Worm (Caenorhabditis elegans) whole organism, L1 larva: ENCODE results near the gene R03G5.6.
A peak's percentile ranks its signal among the peaks of the same experiment; 100 is the strongest.

Experiments
- C04F5.9 ChIP-seq: sonication (generic microtip); optimal IDR thresholded peaks from 2 replicates; lab custom pipeline; 2016; ENCODE audit warnings: missing genetic modification characterization, missing compliant biosample characterization
- C16A3.4 ChIP-seq: fragments of 150-350 bp; optimal IDR thresholded peaks from 2 replicates; lab custom pipeline; 2014; ENCODE audit warnings: missing biosample characterization, missing genetic modification characterization
- C34B4.2 ChIP-seq: sonication (generic microtip); optimal IDR thresholded peaks from 2 replicates; lab custom pipeline; 2017; ENCODE audit warnings: mild to moderate bottlenecking, missing genetic modification characterization, missing compliant biosample characterization
- aha-1 ChIP-seq: fragments of 150-350 bp; optimal IDR thresholded peaks from 2 replicates; lab custom pipeline; 2014; ENCODE audit warnings: missing biosample characterization, missing genetic modification characterization
- alr-1 ChIP-seq: fragments of 200-800 bp; sonication (Bioruptor generic); optimal IDR thresholded peaks from 2 replicates; lab custom pipeline; 2018; ENCODE audit warnings: borderline replicate concordance, mild to moderate bottlenecking, missing genetic modification characterization, missing compliant biosample characterization
- ama-1 ChIP-seq: fragments of 150-350 bp; optimal IDR thresholded peaks from 2 replicates; lab custom pipeline; 2014
- ceh-63 ChIP-seq: fragments of 200-800 bp; sonication (Bioruptor generic); optimal IDR thresholded peaks from 2 replicates; lab custom pipeline; 2018; ENCODE audit warnings: mild to moderate bottlenecking, missing genetic modification characterization, missing compliant biosample characterization
- ceh-82 ChIP-seq, 3 experiments: fragments of 150-350 bp in 1 of 3; sonication (generic microtip) in 2 of 3; optimal IDR thresholded peaks; 2 replicates each; lab custom pipeline; 2014 to 2017; ENCODE audit warnings: missing biosample characterization in 3 of 3, missing genetic modification characterization in 3 of 3
- ceh-90 ChIP-seq: sonication (generic microtip); optimal IDR thresholded peaks from 2 replicates; lab custom pipeline; 2016; ENCODE audit warnings: missing genetic modification characterization, missing compliant biosample characterization
- dpl-1 ChIP-seq, 3 experiments: fragments of 150-350 bp in 2 of 3; sonication (generic microtip) in 1 of 3; optimal IDR thresholded peaks; 2 replicates each; lab custom pipeline; 2014 to 2017; ENCODE audit warnings: missing biosample characterization in 3 of 3, missing genetic modification characterization in 3 of 3, missing genetic modification reagents in 3 of 3
- efl-3 ChIP-seq: fragments of 200-800 bp; sonication (Bioruptor generic); optimal IDR thresholded peaks from 2 replicates; lab custom pipeline; 2018; ENCODE audit warnings: mild to moderate bottlenecking, missing genetic modification characterization, missing compliant biosample characterization
- egl-13 ChIP-seq: sonication (generic microtip); optimal IDR thresholded peaks from 2 replicates; lab custom pipeline; 2016; ENCODE audit warnings: missing genotype, missing genetic modification reagents, missing genetic modification characterization, missing compliant biosample characterization
- egl-27 ChIP-seq, 2 experiments: fragments of 150-350 bp in 1 of 2; sonication (generic microtip); optimal IDR thresholded peaks; 3 replicates each; lab custom pipeline; 2017 to 2018; ENCODE audit warnings: missing biosample characterization in 2 of 2, missing genetic modification characterization in 2 of 2, missing genetic modification reagents in 2 of 2
- ets-5 ChIP-seq: fragments of 200-800 bp; sonication (Bioruptor generic); IDR thresholded peaks from 2 replicates; pipeline ENCODE4 v1.3.6; 2022; ENCODE audit warnings: missing genetic modification characterization, missing compliant biosample characterization
- fkh-8 ChIP-seq: sonication (generic microtip); optimal IDR thresholded peaks from 2 replicates; lab custom pipeline; 2016; ENCODE audit warnings: mild to moderate bottlenecking, missing genetic modification characterization, missing compliant biosample characterization
- fos-1 ChIP-seq: fragments of 150-350 bp; optimal IDR thresholded peaks from 2 replicates; lab custom pipeline; 2014; ENCODE audit warnings: missing biosample characterization, missing genetic modification characterization
- hlh-17 ChIP-seq: fragments of 200-800 bp; sonication (Bioruptor generic); optimal IDR thresholded peaks from 2 replicates; lab custom pipeline; 2018; ENCODE audit warnings: missing genetic modification characterization, mild to moderate bottlenecking, missing compliant biosample characterization, moderate library complexity, borderline replicate concordance
- hlh-4 ChIP-seq: sonication (generic microtip); optimal IDR thresholded peaks from 2 replicates; lab custom pipeline; 2016; ENCODE audit warnings: mild to moderate bottlenecking, missing genetic modification characterization, missing compliant biosample characterization
- isw-1 ChIP-seq: fragments of 200-800 bp; sonication (Bioruptor generic); IDR thresholded peaks from 2 replicates; pipeline ENCODE4 v1.3.6; 2022; ENCODE audit warnings: missing genetic modification characterization, missing compliant biosample characterization
- lin-13 ChIP-seq: fragments of 150-350 bp; optimal IDR thresholded peaks from 2 replicates; lab custom pipeline; 2014; ENCODE audit warnings: missing biosample characterization, missing genetic modification reagents, missing genetic modification characterization
- lin-15B ChIP-seq: fragments of 150-350 bp; sonication (generic microtip); optimal IDR thresholded peaks from 3 replicates; lab custom pipeline; 2014; ENCODE audit warnings: missing biosample characterization, missing genetic modification characterization
- lin-35 ChIP-seq, 2 experiments: fragments of 150-350 bp; optimal IDR thresholded peaks; 2 replicates each; lab custom pipeline; 2014; ENCODE audit warnings: missing biosample characterization in 2 of 2, missing genetic modification characterization in 2 of 2, missing genetic modification reagents in 2 of 2
- lin-39 ChIP-seq: fragments of 150-350 bp; optimal IDR thresholded peaks from 2 replicates; lab custom pipeline; 2014; ENCODE audit warnings: missing biosample characterization, missing genetic modification reagents, missing genetic modification characterization
- mef-2 ChIP-seq: fragments of 150-350 bp; optimal IDR thresholded peaks from 2 replicates; lab custom pipeline; 2014; ENCODE audit warnings: missing biosample characterization, missing genetic modification characterization
- mep-1 ChIP-seq: fragments of 150-350 bp; optimal IDR thresholded peaks from 2 replicates; lab custom pipeline; 2014; ENCODE audit warnings: missing biosample characterization, missing genetic modification characterization
- nhr-11 ChIP-seq: fragments of 150-350 bp; optimal IDR thresholded peaks from 2 replicates; lab custom pipeline; 2014; ENCODE audit warnings: missing biosample characterization, missing genetic modification characterization
- nhr-19 ChIP-seq: fragments of 200-800 bp; sonication (Bioruptor generic); conservative IDR thresholded peaks from 2 replicates; pipeline ENCODE4 v1.3.6; 2022; ENCODE audit warnings: missing genetic modification characterization, missing compliant biosample characterization
- nhr-237 ChIP-seq: fragments of 150-350 bp; optimal IDR thresholded peaks from 2 replicates; lab custom pipeline; 2014; ENCODE audit warnings: missing biosample characterization, missing genetic modification characterization
- nhr-47 ChIP-seq: sonication (generic microtip); optimal IDR thresholded peaks from 2 replicates; lab custom pipeline; 2016; ENCODE audit warnings: mild to moderate bottlenecking, missing genetic modification characterization, moderate library complexity, missing compliant biosample characterization
- nhr-71 ChIP-seq: sonication (generic microtip); optimal IDR thresholded peaks from 2 replicates; lab custom pipeline; 2016; ENCODE audit warnings: mild to moderate bottlenecking, missing genetic modification characterization, moderate library complexity, missing compliant biosample characterization
- nhr-76 ChIP-seq: sonication (generic microtip); optimal IDR thresholded peaks from 2 replicates; lab custom pipeline; 2017; ENCODE audit warnings: missing biosample characterization, missing genetic modification characterization
- nhr-84 ChIP-seq: sonication (generic microtip); optimal IDR thresholded peaks from 2 replicates; lab custom pipeline; 2017; ENCODE audit warnings: missing biosample characterization, missing genetic modification characterization
- nhr-85 ChIP-seq: sonication (generic microtip); peaks from one replicate; lab custom pipeline; 2016; ENCODE audit warnings: missing genetic modification characterization, inconsistent platforms, missing compliant biosample characterization
- pag-3 ChIP-seq: sonication (generic microtip); optimal IDR thresholded peaks from 2 replicates; lab custom pipeline; 2017; ENCODE audit warnings: missing genetic modification characterization, mild to moderate bottlenecking, missing compliant biosample characterization, antibody characterized with exemption, borderline replicate concordance; ENCODE audit not compliant: insufficient read depth
- pax-3 ChIP-seq: fragments of 200-800 bp; sonication (Bioruptor generic); optimal IDR thresholded peaks from 2 replicates; lab custom pipeline; 2018; ENCODE audit warnings: mild to moderate bottlenecking, missing genetic modification characterization, moderate library complexity, missing compliant biosample characterization
- skn-1 ChIP-seq: fragments of 150-350 bp; optimal IDR thresholded peaks from 2 replicates; lab custom pipeline; 2014; ENCODE audit warnings: missing biosample characterization, missing genetic modification characterization
- snpc-4 ChIP-seq: fragments of 150-350 bp; optimal IDR thresholded peaks from 2 replicates; lab custom pipeline; 2014; ENCODE audit warnings: missing biosample characterization, missing genetic modification characterization
- snu-23 ChIP-seq: sonication (generic microtip); optimal IDR thresholded peaks from 2 replicates; lab custom pipeline; 2016; ENCODE audit warnings: missing genetic modification characterization, missing compliant biosample characterization
- sox-4 ChIP-seq: sonication (generic microtip); optimal IDR thresholded peaks from 2 replicates; lab custom pipeline; 2016; ENCODE audit warnings: missing genetic modification characterization, missing compliant biosample characterization
- sptf-1 ChIP-seq: fragments of 150-350 bp; optimal IDR thresholded peaks from 2 replicates; lab custom pipeline; 2014; ENCODE audit warnings: missing biosample characterization, missing genetic modification characterization
- sup-37 ChIP-seq: fragments of 200-800 bp; sonication (Bioruptor generic); optimal IDR thresholded peaks from 2 replicates; lab custom pipeline; 2018; ENCODE audit warnings: mild to moderate bottlenecking, missing genetic modification characterization, missing compliant biosample characterization
- swsn-7 ChIP-seq: sonication (generic microtip); optimal IDR thresholded peaks from 2 replicates; lab custom pipeline; 2016; ENCODE audit warnings: missing genetic modification characterization, missing compliant biosample characterization
- tbx-2 ChIP-seq: sonication (generic microtip); optimal IDR thresholded peaks from 2 replicates; lab custom pipeline; 2016; ENCODE audit warnings: missing genetic modification characterization, missing compliant biosample characterization
- tlp-1 ChIP-seq: fragments of 150-350 bp; optimal IDR thresholded peaks from 2 replicates; lab custom pipeline; 2014; ENCODE audit warnings: missing biosample characterization, missing genetic modification characterization
- unc-130 ChIP-seq: fragments of 150-350 bp; optimal IDR thresholded peaks from 2 replicates; lab custom pipeline; 2017; ENCODE audit warnings: missing biosample characterization, missing genetic modification characterization, inconsistent platforms
- unc-30 ChIP-seq: sonication (generic microtip); optimal IDR thresholded peaks from 2 replicates; lab custom pipeline; 2017; ENCODE audit warnings: missing biosample characterization, missing genetic modification characterization
- unc-98 ChIP-seq: fragments of 200-800 bp; sonication (Bioruptor generic); IDR thresholded peaks from 2 replicates; pipeline ENCODE4 v1.3.6; 2022; ENCODE audit warnings: missing genetic modification characterization, missing compliant biosample characterization
- vab-15 ChIP-seq: sonication (generic microtip); optimal IDR thresholded peaks from 2 replicates; lab custom pipeline; 2017; ENCODE audit warnings: missing genotype, mild to moderate bottlenecking, missing genetic modification characterization, missing compliant biosample characterization
- xbp-1 ChIP-seq: sonication (generic microtip); optimal IDR thresholded peaks from 2 replicates; lab custom pipeline; 2016; ENCODE audit warnings: missing genetic modification characterization, missing compliant biosample characterization
- zag-1 ChIP-seq: fragments of 150-350 bp; optimal IDR thresholded peaks from 2 replicates; lab custom pipeline; 2014; ENCODE audit warnings: missing biosample characterization, missing genetic modification characterization
- ztf-11 ChIP-seq, 2 experiments: sonication (generic microtip); optimal IDR thresholded peaks; 2 replicates each; lab custom pipeline; 2016 to 2017; ENCODE audit warnings: missing genetic modification characterization in 2 of 2, missing biosample characterization in 1 of 2, missing compliant biosample characterization in 1 of 2

The R03G5.6 gene

ce11 chrX:7793377-7794041 is 23.2 kb downstream of the R03G5.6 start, which contains the start of gene ZK154.6 (continued):
- TF ChIP-seq hlh-17 (GFP tag; lab: Kevin White, UChicago) = no peak
- TF ChIP-seq egl-13 (tag; lab: Kevin White, UChicago) = no peak
- TF ChIP-seq sptf-1 = no peak
- no peak for TF ChIP-seq nhr-76 (tag; lab: Kevin White, UChicago)

- TF ChIP-seq ets-5 (GFP tag; lab: Robert Waterston, UW) (no peak), unc-130 (tag; lab: Kevin White, UChicago) (no peak), tbx-2 (tag; lab: Kevin White, UChicago) (peak; percentile 22), lin-39 (tag; lab: Kevin White, UChicago) (no peak), nhr-71 (tag; lab: Kevin White, UChicago) (peak; percentile 86), nhr-47 (tag; lab: Kevin White, UChicago) (peak; percentile 67), mef-2 (tag; lab: Kevin White, UChicago) (peak; percentile 1), egl-27 (tag; optimal IDR thresholded peaks at IDR 0.05; lab: Kevin White, UChicago) (no peak), unc-30 (no peak), ceh-63 (GFP tag; lab: Kevin White, UChicago) (no peak), ztf-11 (tag; optimal IDR thresholded peaks at IDR 0.05; lab: Kevin White, UChicago) (no peak), unc-98 (GFP tag; lab: Robert Waterston, UW) (no peak), efl-3 (GFP tag; lab: Kevin White, UChicago) (no peak), C34B4.2 (no peak), snpc-4 (no peak), hlh-4 (peak; percentile 33), lin-15B (tag; lab: Kevin White, UChicago) (no peak), xbp-1 (peak; percentile 13), isw-1 (GFP tag; lab: Robert Waterston, UW) (0 out of 2 replicates have a peak, but pooled peaks have one; percentile 15), hlh-17 (GFP tag; lab: Kevin White, UChicago) (no peak), C16A3.4 (tag; lab: Kevin White, UChicago) (no peak), C04F5.9 (tag; lab: Kevin White, UChicago) (no peak), nhr-237 (tag; lab: Kevin White, UChicago) (no peak), nhr-19 (no peak), lin-13 (GFP tag; lab: Kevin White, UChicago) (peak; percentile 12), nhr-11 (tag; lab: Kevin White, UChicago) (peak; percentile 56), egl-13 (tag; lab: Kevin White, UChicago) (peak; percentile 59), aha-1 (tag; lab: Kevin White, UChicago) (no peak), sox-4 (tag; lab: Kevin White, UChicago) (peak; percentile 8), fkh-8 (tag; lab: Kevin White, UChicago) (peak; percentile 94), pax-3 (tag; lab: Kevin White, UChicago) (peak; percentile 19), nhr-84 (tag; lab: Kevin White, UChicago) (no peak), skn-1 (tag; lab: Kevin White, UChicago) (peak; percentile 25), snu-23 (GFP tag; lab: Kevin White, UChicago) (no peak), pag-3 (tag; lab: Kevin White, UChicago) (no peak), dpl-1 (GFP tag; optimal IDR thresholded peaks at IDR 0.05; lab: Kevin White, UChicago) (no peak), fos-1 (tag; lab: Kevin White, UChicago) (peak; percentile 94), tlp-1 (tag; lab: Kevin White, UChicago) (no peak), mep-1 (peak; percentile 53), nhr-85 (tag; lab: Kevin White, UChicago) (no peak), zag-1 (no peak), ama-1 (no peak), alr-1 (tag; lab: Kevin White, UChicago) (no peak), ceh-82 (tag; optimal IDR thresholded peaks at IDR 0.05; lab: Kevin White, UChicago) (peak in 2 of 3 experiments; percentile 1 to 15), swsn-7 (peak; percentile 63), vab-15 (tag; lab: Kevin White, UChicago) (no peak), ceh-90 (tag; lab: Kevin White, UChicago) (no peak), sup-37 (no peak), lin-35 (GFP tag; optimal IDR thresholded peaks at IDR 0.05; lab: Kevin White, UChicago) (no peak)
Observed at ce11 chrX:7791802-7792201, 24.9 kb downstream of the R03G5.6 start.
